Worm (Caenorhabditis elegans) whole organism, mixed stage, embryonic: ENCODE results near the gene gcy-20.

Experiments used
- blmp-1 ChIP-seq: fragments of 150-350 bp; optimal IDR thresholded peaks from 2 replicates; lab custom pipeline; 2014; ENCODE audit warnings: missing biosample characterization, missing genetic modification characterization
- ceh-43 ChIP-seq: fragments of 200-800 bp; sonication (Bioruptor generic); optimal IDR thresholded peaks from 2 replicates; lab custom pipeline; 2018; ENCODE audit warnings: mild to moderate bottlenecking, missing genetic modification characterization, moderate library complexity, missing compliant biosample characterization
- elt-3 ChIP-seq: fragments of 150-350 bp; optimal IDR thresholded peaks from 2 replicates; lab custom pipeline; 2014; ENCODE audit warnings: missing biosample characterization, missing genetic modification characterization
- flh-1 ChIP-seq: fragments of 200-800 bp; sonication (Bioruptor generic); optimal IDR thresholded peaks from 2 replicates; lab custom pipeline; 2018; ENCODE audit warnings: mild to moderate bottlenecking, missing genetic modification characterization, moderate library complexity, missing compliant biosample characterization
- lin-13 ChIP-seq: fragments of 150-350 bp; optimal IDR thresholded peaks from 2 replicates; lab custom pipeline; 2014; ENCODE audit warnings: missing biosample characterization, missing genetic modification characterization
- lsy-2 ChIP-seq: fragments of 150-350 bp; optimal IDR thresholded peaks from 2 replicates; lab custom pipeline; 2014; ENCODE audit warnings: missing biosample characterization, missing genetic modification characterization
- nhr-237 ChIP-seq: fragments of 150-350 bp; optimal IDR thresholded peaks from 2 replicates; lab custom pipeline; 2014; ENCODE audit warnings: missing biosample characterization, missing genetic modification characterization
- nhr-76 ChIP-seq: sonication (generic microtip); optimal IDR thresholded peaks from 2 replicates; lab custom pipeline; 2017; ENCODE audit warnings: missing biosample characterization, missing genetic modification characterization
- pha-4 ChIP-seq: fragments of 150-350 bp; optimal IDR thresholded peaks from 2 replicates; lab custom pipeline; 2018; ENCODE audit warnings: missing biosample characterization, missing genetic modification reagents, missing genetic modification characterization
- snpc-4 ChIP-seq: fragments of 150-350 bp; optimal IDR thresholded peaks from 2 replicates; lab custom pipeline; 2014; ENCODE audit warnings: missing biosample characterization, missing genetic modification characterization
- zip-8 ChIP-seq: fragments of 150-350 bp; optimal IDR thresholded peaks from 2 replicates; lab custom pipeline; 2014; ENCODE audit warnings: missing biosample characterization, missing genetic modification characterization

ce11 chrV:16210257-16211002 lies 43.2 kb downstream of the gcy-20 start, which contains the start of gene F11A5.16:
- no peak for TF ChIP-seq snpc-4 (tag; lab: Kevin White, UChicago)
- no peak for TF ChIP-seq flh-1
- no peak for TF ChIP-seq nhr-237 (tag; lab: Kevin White, UChicago)
- no peak for TF ChIP-seq ceh-43
- no peak for TF ChIP-seq lsy-2 (tag; lab: Kevin White, UChicago)
- no peak for TF ChIP-seq blmp-1 (tag; lab: Kevin White, UChicago)
- TF ChIP-seq elt-3 (tag; lab: Kevin White, UChicago), result no peak
- no peak for TF ChIP-seq lin-13 (tag; lab: Kevin White, UChicago)
- no peak for TF ChIP-seq pha-4
- no peak for TF ChIP-seq zip-8
- TF ChIP-seq nhr-76, result no peak
